Comparison of ENCODE assay signal across 3 fruit fly cellular contexts in genomic region chr3R:13208451-13208850, dm6.
TF ChIP-seq lines count a peak whose summit lies in the region.

No protein-coding gene starts in this region.

- TF ChIP-seq CTCF in whole organism, embryonic (GFP tag; optimal IDR thresholded peaks at IDR 0.05; lab: Kevin White, UChicago), result no peak

TF ChIP-seq in whole organism, adult, 20 proteins besides CTCF, POLR2A, EP300 and RAD21:
- TF ChIP-seq pad (GFP tag; optimal IDR thresholded peaks at IDR 0.05; lab: Kevin White, UChicago) (peak; percentile 14), CG11617 (GFP tag; optimal IDR thresholded peaks at IDR 0.05; lab: Kevin White, UChicago) (no peak)

TF ChIP-seq in whole organism, embryonic, 481 proteins besides CTCF, POLR2A, EP300 and RAD21 (continues in another document):
- TF ChIP-seq eve (GFP tag; optimal IDR thresholded peaks at IDR 0.05; lab: Kevin White, UChicago) (peak in 1 of 2 experiments; percentile 38), Bgb (GFP tag; IDR thresholded peaks at IDR 0.05; lab: Robert Waterston, UW; ENCODE audit: partially characterized antibody) (no peak), CG2116 (GFP tag; optimal IDR thresholded peaks at IDR 0.05; lab: Kevin White, UChicago) (no peak), CG10654 (GFP tag; optimal IDR thresholded peaks at IDR 0.05; lab: Kevin White, UChicago) (no peak), CG2678 (tag; optimal IDR thresholded peaks at IDR 0.05; lab: Kevin White, UChicago) (no peak), phol (tag; optimal IDR thresholded peaks at IDR 0.05; lab: Kevin White, UChicago) (no peak), nom (GFP tag; optimal IDR thresholded peaks at IDR 0.05; lab: Kevin White, UChicago) (no peak), CG14441 (GFP tag; IDR thresholded peaks at IDR 0.05; lab: Robert Waterston, UW) (no peak), Dp (GFP tag; optimal IDR thresholded peaks at IDR 0.05; lab: Kevin White, UChicago) (peak; percentile 83), CG31441 (GFP tag; IDR thresholded peaks at IDR 0.05; lab: Robert Waterston, UW) (no peak), CG18011 (GFP tag; optimal IDR thresholded peaks at IDR 0.05; lab: Kevin White, UChicago) (peak; percentile 99), Abd-B (GFP tag; optimal IDR thresholded peaks at IDR 0.05; lab: Kevin White, UChicago) (peak; percentile 49), pum (GFP tag; optimal IDR thresholded peaks at IDR 0.05; lab: Kevin White, UChicago) (no peak), mld (GFP tag; IDR thresholded peaks at IDR 0.05; lab: Robert Waterston, UW; ENCODE audit: partially characterized antibody) (no peak), exex (tag; optimal IDR thresholded peaks at IDR 0.05; lab: Kevin White, UChicago) (no peak), CG42726 (GFP tag; IDR thresholded peaks at IDR 0.05; lab: Robert Waterston, UW; ENCODE audit: partially characterized antibody) (peak; percentile 17; the same call in 1 of the 2 replicates), D19B (GFP tag; optimal IDR thresholded peaks at IDR 0.05; lab: Kevin White, UChicago) (no peak), Trl (optimal IDR thresholded peaks at IDR 0.05; lab: Kevin White, UChicago) (peak; percentile 37 to 72), Trl (GFP tag; optimal IDR thresholded peaks at IDR 0.05; lab: Kevin White, UChicago) (no peak), Taf1 (GFP tag; IDR thresholded peaks at IDR 0.05; lab: Robert Waterston, UW) (no peak), scrt (GFP tag; optimal IDR thresholded peaks at IDR 0.05; lab: Kevin White, UChicago) (peak; percentile 15), CG4854 (GFP tag; optimal IDR thresholded peaks at IDR 0.05; lab: Kevin White, UChicago) (no peak), Meics (GFP tag; optimal IDR thresholded peaks at IDR 0.05; lab: Kevin White, UChicago) (no peak), CG11504 (tag; optimal IDR thresholded peaks at IDR 0.05; lab: Kevin White, UChicago) (peak; percentile 77), nerfin-2 (GFP tag; IDR thresholded peaks at IDR 0.05; lab: Robert Waterston, UW; ENCODE audit: partially characterized antibody) (no peak), pzg (GFP tag; optimal IDR thresholded peaks at IDR 0.05; lab: Kevin White, UChicago) (peak; percentile 16), NFAT (GFP tag; IDR thresholded peaks at IDR 0.05; lab: Robert Waterston, UW) (0 out of 2 replicates have a peak, but pooled peaks have one; percentile 5), CG13287 (GFP tag; IDR thresholded peaks at IDR 0.05; lab: Robert Waterston, UW; ENCODE audit: partially characterized antibody) (peak; percentile 36; the same call in 1 of the 2 replicates), Dref (GFP tag; IDR thresholded peaks at IDR 0.05; lab: Robert Waterston, UW) (no peak), grau (tag; optimal IDR thresholded peaks at IDR 0.05; lab: Kevin White, UChicago) (no peak), Tbp (GFP tag; optimal IDR thresholded peaks at IDR 0.05; lab: Kevin White, UChicago) (no peak), CG12219 (GFP tag; optimal IDR thresholded peaks at IDR 0.05; lab: Kevin White, UChicago) (no peak), sqz (GFP tag; optimal IDR thresholded peaks at IDR 0.05; lab: Kevin White, UChicago) (no peak), PHDP (tag; optimal IDR thresholded peaks at IDR 0.05; lab: Kevin White, UChicago) (no peak), abd-A (tag; optimal IDR thresholded peaks at IDR 0.05; lab: Kevin White, UChicago) (peak; percentile 38), CG3838 (GFP tag; optimal IDR thresholded peaks at IDR 0.05; lab: Kevin White, UChicago) (no peak), CG12155 (GFP tag; optimal IDR thresholded peaks at IDR 0.05; lab: Kevin White, UChicago) (no peak), mirr (GFP tag; optimal IDR thresholded peaks at IDR 0.05; lab: Kevin White, UChicago) (no peak), CG2199 (GFP tag; IDR thresholded peaks at IDR 0.05; lab: Robert Waterston, UW) (no peak), pnt (GFP tag; optimal IDR thresholded peaks at IDR 0.05; lab: Kevin White, UChicago) (no peak), CG17612 (GFP tag; IDR thresholded peaks at IDR 0.05; lab: Robert Waterston, UW) (no peak), Rfx (GFP tag; IDR thresholded peaks at IDR 0.05; lab: Robert Waterston, UW) (0 out of 2 replicates have a peak, but pooled peaks have one; percentile 19), wor (GFP tag; IDR thresholded peaks at IDR 0.05; lab: Robert Waterston, UW) (no peak), CG3163 (GFP tag; optimal IDR thresholded peaks at IDR 0.05; lab: Kevin White, UChicago) (peak; percentile 100)

TF ChIP-seq in whole organism, wandering third instar larva, 38 proteins besides CTCF, POLR2A, EP300 and RAD21:
- peak; percentile 92 for TF ChIP-seq Dif (GFP tag; optimal IDR thresholded peaks at IDR 0.05; lab: Kevin White, UChicago; ENCODE audit: partially characterized antibody)
- no peak for TF ChIP-seq HLH106 (tag; optimal IDR thresholded peaks at IDR 0.05; lab: Kevin White, UChicago)
- TF ChIP-seq dl (GFP tag; optimal IDR thresholded peaks at IDR 0.05; lab: Kevin White, UChicago; ENCODE audit: insufficient read depth in 1 of 2, partially characterized antibody in 2 of 2), result peak in 1 of 2 experiments; percentile 65
- TF ChIP-seq Vsx2 (GFP tag; optimal IDR thresholded peaks at IDR 0.05; lab: Kevin White, UChicago; ENCODE audit: partially characterized antibody), result peak; percentile 59
